Worm (Caenorhabditis elegans): ENCODE results near the gene C48B4.6.

DNA sequence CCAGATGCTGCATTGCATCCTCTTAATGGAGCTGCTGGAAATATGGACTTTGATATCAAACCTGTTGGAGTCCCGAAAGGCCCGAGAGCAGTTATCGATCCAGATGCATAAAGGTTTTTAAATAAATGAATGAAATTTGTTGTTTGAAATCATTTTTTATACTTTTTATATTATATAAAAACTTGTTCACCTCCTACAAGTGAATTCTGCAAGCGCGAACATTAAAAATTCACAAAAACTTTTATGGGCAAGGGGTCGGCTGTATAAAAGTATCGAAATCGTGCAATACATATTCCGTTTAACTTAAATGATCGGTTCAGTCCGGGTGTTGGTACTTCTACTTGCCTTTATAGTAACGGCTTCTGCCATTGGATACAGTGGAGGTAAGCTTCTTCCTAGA, 39.8 kb upstream of the C48B4.6 start, which contains the start of gene F58A4.1:
- no peak for TF ChIP-seq pha-4 (tag; optimal IDR thresholded peaks at IDR 0.05)
- TF ChIP-seq zag-1 (tag; optimal IDR thresholded peaks at IDR 0.05): no peak
- TF ChIP-seq mdl-1 (tag; optimal IDR thresholded peaks at IDR 0.05): no peak
- TF ChIP-seq aly-2 (tag; optimal IDR thresholded peaks at IDR 0.05): no peak
- TF ChIP-seq nhr-11 (tag; optimal IDR thresholded peaks at IDR 0.05): no peak
- no peak for TF ChIP-seq unc-39 (tag; optimal IDR thresholded peaks at IDR 0.05)
- no peak for TF ChIP-seq daf-12 (tag; optimal IDR thresholded peaks at IDR 0.05)
- TF ChIP-seq fos-1 (tag; optimal IDR thresholded peaks at IDR 0.05): no peak
- TF ChIP-seq lsy-12 (tag; optimal IDR thresholded peaks at IDR 0.05): no peak
- no peak for TF ChIP-seq ztf-11 (tag; optimal IDR thresholded peaks at IDR 0.05)
- no peak for TF ChIP-seq ZK546.5 (tag; optimal IDR thresholded peaks at IDR 0.05)
- no peak for TF ChIP-seq snpc-4 (tag; optimal IDR thresholded peaks at IDR 0.05)
